Worm (Caenorhabditis elegans): ENCODE data around the gene Y43E12A.2.

Gene Y43E12A.2

DNA sequence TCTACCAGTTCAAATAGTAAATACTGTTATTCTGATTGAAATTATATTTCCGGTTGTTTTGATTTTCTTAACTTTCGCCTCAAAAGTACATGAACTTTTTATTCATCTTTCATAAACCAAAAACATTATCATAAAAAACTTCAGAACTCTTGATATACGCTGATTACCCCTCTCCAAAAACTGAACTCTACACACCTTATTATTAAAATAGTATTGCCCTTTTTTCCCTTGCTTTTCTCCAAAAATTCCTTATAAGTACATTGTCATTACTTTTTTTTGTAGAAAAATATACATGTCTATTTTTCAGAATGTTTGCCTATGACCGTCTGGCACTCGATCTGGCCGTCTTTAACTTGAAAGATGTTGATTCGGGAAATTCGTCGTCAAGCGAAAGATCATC, at the start of gene Y43E12A.2:
Gene Y43E12A.2, plus strand, starts transcription at position 301 of the 400 bp plus-strand sequence.
- TF ChIP-seq pha-4 (tag; optimal IDR thresholded peaks at IDR 0.05) (peak; percentile 14), eor-1 (tag; optimal IDR thresholded peaks at IDR 0.05) (no peak)

DNA sequence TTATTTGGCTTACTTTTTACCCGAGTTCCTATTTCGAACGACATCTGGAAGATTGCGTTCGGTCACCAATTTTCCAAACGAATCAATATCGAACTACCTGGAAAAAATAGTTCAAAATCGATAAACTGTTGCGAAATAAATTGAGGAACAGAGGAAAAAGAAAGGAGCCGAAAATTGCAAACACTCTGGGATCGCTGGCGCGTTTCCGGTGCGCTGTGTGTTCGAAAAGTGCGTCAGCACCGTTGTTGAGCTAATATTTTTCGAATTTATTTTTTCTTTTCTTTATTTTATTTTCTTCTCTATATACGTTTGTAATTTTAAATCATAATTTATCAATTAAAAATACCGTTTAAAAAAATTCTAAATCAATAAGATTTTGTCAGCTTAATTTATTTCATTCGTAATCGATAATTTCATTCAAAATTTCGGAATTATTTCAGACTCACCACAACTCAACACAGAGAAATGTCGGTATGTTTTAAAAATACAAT, 48.8 kb upstream of the Y43E12A.2 start, which contains the start of the genes dnc-1 and lsm-7:
Gene dnc-1, minus strand, starts transcription at position 142 of the 491 bp plus-strand sequence.
Gene lsm-7, plus strand, starts transcription at position 441 of the 491 bp plus-strand sequence.
- peak; percentile 35 for TF ChIP-seq nhr-25 (tag; optimal IDR thresholded peaks at IDR 0.05)
- TF ChIP-seq nhr-67 (tag; optimal IDR thresholded peaks at IDR 0.05) = no peak
- peak; percentile 34 for TF ChIP-seq R02D3.7 (tag; optimal IDR thresholded peaks at IDR 0.05)
- peak; percentile 7 for TF ChIP-seq ceh-82 (tag; optimal IDR thresholded peaks at IDR 0.05)
- TF ChIP-seq lin-15B (tag; optimal IDR thresholded peaks at IDR 0.05) = peak; percentile 68
- TF ChIP-seq nfya-1 (tag; optimal IDR thresholded peaks at IDR 0.05; ENCODE audit: insufficient read depth) = peak; percentile 87
- TF ChIP-seq fkh-10 (GFP tag; optimal IDR thresholded peaks at IDR 0.05) = peak; percentile 57
- TF ChIP-seq lin-39 (tag; optimal IDR thresholded peaks at IDR 0.05) = peak; percentile 72
- peak; percentile 28 for TF ChIP-seq elt-2 (tag; optimal IDR thresholded peaks at IDR 0.05)
- peak; percentile 23 for TF ChIP-seq lsy-12 (tag; optimal IDR thresholded peaks at IDR 0.05)
- TF ChIP-seq ceh-9 (tag; optimal IDR thresholded peaks at IDR 0.05) = no peak
- no peak for TF ChIP-seq unc-62 (GFP tag; optimal IDR thresholded peaks at IDR 0.05)
- peak; percentile 63 for TF ChIP-seq hmg-11 (tag; optimal IDR thresholded peaks at IDR 0.05)
- TF ChIP-seq ceh-28 (tag; optimal IDR thresholded peaks at IDR 0.05) = peak; percentile 77
- TF ChIP-seq jun-1 (tag; optimal IDR thresholded peaks at IDR 0.05) = peak; percentile 39
- peak; percentile 46 for TF ChIP-seq elt-1 (tag; optimal IDR thresholded peaks at IDR 0.05)
- TF ChIP-seq nhr-43 (tag; optimal IDR thresholded peaks at IDR 0.05; ENCODE audit: poor library complexity, severe bottlenecking) = peak; percentile 18
- TF ChIP-seq ZK546.5 (tag; optimal IDR thresholded peaks at IDR 0.05) = no peak
- no peak for TF ChIP-seq mml-1 (tag; optimal IDR thresholded peaks at IDR 0.05)
- TF ChIP-seq skn-1 (tag; optimal IDR thresholded peaks at IDR 0.05) = peak; percentile 65
- peak; percentile 79 for TF ChIP-seq snpc-4 (tag; optimal IDR thresholded peaks at IDR 0.05)
- TF ChIP-seq nhr-23 (tag; optimal IDR thresholded peaks at IDR 0.05) = peak; percentile 49
- TF ChIP-seq pqm-1 (tag; optimal IDR thresholded peaks at IDR 0.05) = peak; percentile 16
- peak; percentile 88 for TF ChIP-seq pha-4 (tag; optimal IDR thresholded peaks at IDR 0.05)
- TF ChIP-seq unc-39 (tag; optimal IDR thresholded peaks at IDR 0.05) = no peak

- TF ChIP-seq ama-1 (optimal IDR thresholded peaks at IDR 0.05) (peak; percentile 90), mdl-1 (tag; optimal IDR thresholded peaks at IDR 0.05) (no peak), elt-2 (tag; optimal IDR thresholded peaks at IDR 0.05) (peak; percentile 47), nhr-43 (tag; optimal IDR thresholded peaks at IDR 0.05; ENCODE audit: poor library complexity, severe bottlenecking) (peak; percentile 32), nhr-67 (tag; optimal IDR thresholded peaks at IDR 0.05) (no peak), lsy-12 (tag; optimal IDR thresholded peaks at IDR 0.05) (peak; percentile 26), fos-1 (tag; optimal IDR thresholded peaks at IDR 0.05) (no peak), egl-5 (tag; optimal IDR thresholded peaks at IDR 0.05) (no peak), lin-15B (tag; optimal IDR thresholded peaks at IDR 0.05) (no peak), ztf-11 (tag; optimal IDR thresholded peaks at IDR 0.05) (no peak)
Observed at ce11 chrIV:10933777-10934546, 47.9 kb upstream of the Y43E12A.2 start.

DNA sequence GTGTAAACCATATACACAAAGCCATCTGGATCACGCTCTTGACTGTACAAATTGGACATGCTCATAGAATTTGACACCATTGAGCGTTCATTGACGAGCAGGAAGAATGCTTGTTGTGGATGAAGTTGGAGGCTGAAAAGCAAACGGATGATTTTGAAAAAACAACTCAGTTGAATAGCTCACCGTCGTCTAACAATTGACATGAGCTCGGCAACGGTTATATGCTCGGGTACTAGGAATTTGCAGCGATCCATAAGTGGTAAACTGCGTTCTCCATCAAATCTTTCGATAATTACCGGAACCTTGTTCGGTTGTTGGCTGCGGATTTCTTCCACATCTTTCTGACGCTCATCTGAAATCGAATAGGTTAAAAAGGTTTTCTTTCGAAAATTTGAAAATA, 47.1 kb upstream of the Y43E12A.2 start:
- no peak for TF ChIP-seq ZK546.5 (tag; optimal IDR thresholded peaks at IDR 0.05)
- TF ChIP-seq ama-1 (optimal IDR thresholded peaks at IDR 0.05) = peak; percentile 68

ce11 chrIV:10935336-10935735, 46.5 kb upstream of the Y43E12A.2 start:
- TF ChIP-seq nfya-1 (tag; optimal IDR thresholded peaks at IDR 0.05; ENCODE audit: insufficient read depth) (peak; percentile 90), egl-27 (tag; optimal IDR thresholded peaks at IDR 0.05) (peak; percentile 53), lsy-12 (tag; optimal IDR thresholded peaks at IDR 0.05) (peak; percentile 90), nhr-12 (tag; optimal IDR thresholded peaks at IDR 0.05) (no peak), eor-1 (tag; optimal IDR thresholded peaks at IDR 0.05) (peak in 1 of 2 experiments; percentile 32), ztf-4 (tag; optimal IDR thresholded peaks at IDR 0.05) (peak; percentile 65), lin-39 (tag; optimal IDR thresholded peaks at IDR 0.05) (peak; percentile 43), skn-1 (tag; optimal IDR thresholded peaks at IDR 0.05) (no peak), mdl-1 (tag; optimal IDR thresholded peaks at IDR 0.05) (peak; percentile 60), ama-1 (optimal IDR thresholded peaks at IDR 0.05) (peak; percentile 80), jun-1 (tag; optimal IDR thresholded peaks at IDR 0.05) (peak; percentile 75), nhr-25 (tag; optimal IDR thresholded peaks at IDR 0.05) (peak; percentile 40), sea-2 (GFP tag; optimal IDR thresholded peaks at IDR 0.05) (no peak), mml-1 (tag; optimal IDR thresholded peaks at IDR 0.05) (peak; percentile 81), lin-15B (tag; optimal IDR thresholded peaks at IDR 0.05) (peak; percentile 26), nhr-76 (tag; optimal IDR thresholded peaks at IDR 0.05) (no peak), elt-2 (tag; optimal IDR thresholded peaks at IDR 0.05) (peak; percentile 59), pqm-1 (tag; optimal IDR thresholded peaks at IDR 0.05) (peak; percentile 64), tbx-2 (tag; optimal IDR thresholded peaks at IDR 0.05) (peak; percentile 56), pha-4 (tag; optimal IDR thresholded peaks at IDR 0.05) (peak; percentile 63), elt-3 (tag; optimal IDR thresholded peaks at IDR 0.05) (peak in 1 of 3 experiments; percentile 17), nhr-23 (tag; optimal IDR thresholded peaks at IDR 0.05) (peak; percentile 80), elt-1 (tag; optimal IDR thresholded peaks at IDR 0.05) (peak; percentile 32), unc-62 (GFP tag; optimal IDR thresholded peaks at IDR 0.05) (peak; percentile 57), fkh-10 (GFP tag; optimal IDR thresholded peaks at IDR 0.05) (no peak), ceh-9 (tag; optimal IDR thresholded peaks at IDR 0.05) (no peak), nhr-28 (tag; optimal IDR thresholded peaks at IDR 0.05) (no peak), ceh-28 (tag; optimal IDR thresholded peaks at IDR 0.05) (peak; percentile 65), snpc-4 (tag; optimal IDR thresholded peaks at IDR 0.05) (peak; percentile 26)
